Worm (Caenorhabditis elegans) whole organism, young adult: ENCODE measurements around the gene swt-1.

Experiments used
- die-1 ChIP-seq: sonication (generic microtip); optimal IDR thresholded peaks from 2 replicates; lab custom pipeline; 2016; ENCODE audit warnings: missing genotype, mild to moderate bottlenecking, missing genetic modification characterization, missing compliant biosample characterization
- dpl-1 ChIP-seq: fragments of 150-350 bp; optimal IDR thresholded peaks from 2 replicates; lab custom pipeline; 2014; ENCODE audit warnings: missing biosample characterization, missing genetic modification reagents, missing genetic modification characterization
- sdz-38 ChIP-seq: sonication (generic microtip); optimal IDR thresholded peaks from 2 replicates; lab custom pipeline; 2016; ENCODE audit warnings: missing genotype, missing genetic modification characterization, missing compliant biosample characterization

ce11 chrIV:320380-320779 lies 13.1 kb downstream of the swt-1 start, which contains the start of gene dsc-4:
- TF ChIP-seq die-1 (tag; lab: Kevin White, UChicago) (no peak), dpl-1 (GFP tag; lab: Kevin White, UChicago) (no peak), sdz-38 (tag; lab: Kevin White, UChicago) (no peak)
